Fruit fly (Drosophila melanogaster) S2 (cell line): Measurements from ENCODE around the gene CG43052.

Experiments used
- CG8478 ChIP-seq: fragments of >200 bp; optimal IDR thresholded peaks from 2 replicates; lab custom pipeline; 2018
- CTCF ChIP-seq, 2 experiments: fragments of >200 bp; optimal IDR thresholded peaks; 2 replicates each; lab custom pipeline; 2018

The CG43052 gene

DNA sequence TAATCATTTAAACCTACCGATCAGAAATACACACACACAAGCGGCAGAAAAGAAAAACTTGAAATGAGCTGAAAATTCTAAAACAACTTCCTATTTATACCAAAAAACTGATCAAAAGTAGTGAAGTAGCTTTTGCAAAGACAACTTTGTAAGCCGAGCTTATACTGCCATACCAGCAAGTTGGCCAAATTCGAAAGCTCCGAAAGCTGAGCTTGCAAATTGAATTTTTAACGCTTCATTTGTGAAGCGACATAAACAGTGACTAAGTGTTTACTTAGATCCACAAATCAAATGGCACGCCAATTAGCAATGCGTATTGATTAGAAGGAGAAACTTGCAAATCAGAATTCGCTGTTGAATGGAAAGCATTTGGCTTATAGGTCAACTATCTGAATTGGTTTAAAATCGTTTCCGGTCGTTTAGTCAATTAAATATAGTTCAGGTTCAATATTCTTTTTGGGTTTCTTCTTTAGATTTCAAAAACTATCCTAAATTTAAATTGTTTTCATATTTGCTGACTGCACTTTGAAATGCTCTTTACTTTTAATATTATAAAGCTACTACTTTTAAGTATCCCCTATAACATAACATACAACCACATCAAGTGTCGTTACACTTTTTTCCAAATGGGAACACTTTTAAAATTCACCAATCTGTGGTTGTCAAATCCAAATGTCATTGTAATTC is at the start of gene CG43052:
TSS of gene CG43052 (plus strand) at position 637 of the 687 bp plus-strand sequence.
- no peak for TF ChIP-seq CG8478 (lab: Kevin White, UChicago)
- TF ChIP-seq CTCF (optimal IDR thresholded peaks at IDR 0.05; lab: Kevin White, UChicago), result no peak

DNA sequence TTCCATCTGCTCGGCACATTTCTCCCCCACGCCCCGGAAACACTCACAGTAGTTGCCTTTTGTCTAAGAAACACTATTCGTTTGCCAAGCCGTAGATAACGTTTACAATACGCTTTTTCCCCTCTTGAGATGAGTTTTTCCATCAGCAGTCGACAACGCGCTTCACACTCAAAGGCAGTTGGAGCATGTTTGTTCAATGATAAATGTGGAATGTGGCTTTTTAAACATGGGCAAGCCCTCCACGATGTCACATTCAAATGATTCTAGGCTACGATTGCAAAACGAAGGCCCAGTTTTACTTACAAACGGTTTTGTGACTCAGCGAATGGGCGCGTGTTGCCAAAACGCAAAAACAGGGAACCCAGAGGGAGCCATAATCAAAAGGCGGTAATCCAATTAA is 49.4 kb upstream of the CG43052 start:
- TF ChIP-seq CG8478 (lab: Kevin White, UChicago), result no peak

DNA sequence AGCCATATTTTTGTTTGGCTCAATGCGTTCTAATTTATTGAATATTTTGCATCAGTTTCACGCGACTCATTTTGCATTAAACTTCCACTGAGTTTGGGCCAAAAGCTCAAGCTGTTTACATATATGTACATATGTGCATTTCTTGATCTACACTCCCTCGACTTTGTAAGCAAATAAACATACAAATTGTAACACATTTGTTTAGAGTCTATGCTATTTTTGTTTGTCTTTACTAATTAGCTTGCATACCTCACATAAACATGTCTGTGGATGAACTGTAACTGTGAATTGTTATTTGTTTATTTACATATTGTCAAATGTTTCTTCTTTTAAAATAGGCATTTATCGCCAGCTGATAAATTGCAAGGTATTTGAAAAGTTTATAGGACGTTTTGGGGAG is 44.4 kb upstream of the CG43052 start:
- no peak for TF ChIP-seq CG8478 (lab: Kevin White, UChicago)
- TF ChIP-seq CTCF (optimal IDR thresholded peaks at IDR 0.05; lab: Kevin White, UChicago), result no peak

DNA sequence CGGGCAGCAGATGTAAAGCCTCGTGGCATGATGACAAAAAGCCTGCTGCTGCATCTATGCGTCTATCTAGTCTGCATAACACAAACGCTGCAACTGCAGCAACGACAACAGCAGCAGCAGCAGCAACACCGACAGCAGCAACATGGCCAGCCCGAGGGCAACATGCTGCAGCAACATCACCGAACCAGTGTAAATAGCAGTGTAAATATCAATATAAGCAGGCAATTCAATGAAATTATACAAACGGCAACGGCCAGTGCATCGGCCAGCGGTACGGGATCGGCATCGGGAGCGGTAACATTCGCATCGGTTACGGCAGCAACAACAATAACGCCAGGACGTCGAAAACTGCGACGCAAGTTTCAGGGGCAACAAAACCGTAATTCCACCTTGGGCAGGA is 43.6 kb upstream of the CG43052 start:
- TF ChIP-seq CTCF (optimal IDR thresholded peaks at IDR 0.05; lab: Kevin White, UChicago) (no peak), CG8478 (lab: Kevin White, UChicago) (no peak)

DNA sequence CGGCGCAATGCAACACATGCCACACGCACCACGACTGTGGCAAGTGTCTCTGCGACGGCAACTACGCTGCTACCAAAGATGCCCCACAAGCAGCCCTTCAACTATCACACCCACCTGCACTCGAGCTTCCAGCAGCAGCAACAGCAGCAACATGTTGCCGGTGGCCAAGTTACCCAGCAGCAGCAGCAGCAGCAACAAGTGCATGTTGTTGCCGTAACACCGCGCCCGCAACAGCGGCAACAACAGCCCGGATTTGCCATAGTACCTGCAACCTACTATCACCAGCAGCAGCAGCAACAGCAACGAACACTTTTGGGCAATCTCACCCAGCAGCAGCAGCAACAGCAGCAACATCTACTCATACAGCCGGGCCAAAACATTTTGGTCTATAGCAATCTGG is 43.2 kb upstream of the CG43052 start:
- no peak for TF ChIP-seq CG8478 (lab: Kevin White, UChicago)
- no peak for TF ChIP-seq CTCF (optimal IDR thresholded peaks at IDR 0.05; lab: Kevin White, UChicago)

DNA sequence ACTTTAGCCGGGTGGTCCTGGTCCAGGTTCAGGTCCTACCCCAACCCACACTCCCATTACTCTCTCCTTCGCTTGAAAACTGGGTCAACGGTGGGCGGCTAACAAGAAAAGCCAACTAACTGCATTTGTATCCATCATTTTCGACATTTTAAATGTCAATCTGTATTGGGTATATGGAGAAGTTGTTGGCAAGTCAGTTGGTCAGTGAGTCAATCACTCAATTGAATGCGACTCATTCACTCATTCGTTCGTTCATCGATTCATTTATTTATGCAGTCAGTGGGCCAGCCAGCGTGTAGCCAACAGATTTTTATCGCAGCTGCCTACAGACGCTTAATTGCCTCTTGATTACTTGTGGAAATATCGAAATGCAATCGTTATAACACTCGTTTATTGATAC is 35.2 kb upstream of the CG43052 start:
- no peak for TF ChIP-seq CTCF (optimal IDR thresholded peaks at IDR 0.05; lab: Kevin White, UChicago)
- no peak for TF ChIP-seq CG8478 (lab: Kevin White, UChicago)

DNA sequence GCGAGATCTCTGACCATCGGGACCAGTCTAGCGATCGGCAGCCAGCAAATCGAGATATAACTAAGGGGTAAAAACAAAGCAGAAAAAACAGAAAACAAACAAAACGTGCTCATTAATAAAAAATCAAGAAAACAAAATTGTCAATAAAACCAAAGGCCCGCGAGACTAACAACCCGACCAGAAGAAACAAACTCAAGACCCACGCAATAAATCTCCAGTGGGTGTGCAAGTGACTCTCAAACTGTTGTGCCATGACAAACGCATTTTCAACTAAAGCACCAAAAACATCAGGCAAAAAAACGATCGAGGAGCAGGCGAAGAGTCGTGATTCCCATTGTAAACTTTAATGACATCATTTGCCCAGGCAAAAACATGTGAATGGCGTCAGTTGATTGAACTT is 33.9 kb upstream of the CG43052 start:
- TF ChIP-seq CG8478 (lab: Kevin White, UChicago) (no peak), CTCF (optimal IDR thresholded peaks at IDR 0.05; lab: Kevin White, UChicago) (no peak)

DNA sequence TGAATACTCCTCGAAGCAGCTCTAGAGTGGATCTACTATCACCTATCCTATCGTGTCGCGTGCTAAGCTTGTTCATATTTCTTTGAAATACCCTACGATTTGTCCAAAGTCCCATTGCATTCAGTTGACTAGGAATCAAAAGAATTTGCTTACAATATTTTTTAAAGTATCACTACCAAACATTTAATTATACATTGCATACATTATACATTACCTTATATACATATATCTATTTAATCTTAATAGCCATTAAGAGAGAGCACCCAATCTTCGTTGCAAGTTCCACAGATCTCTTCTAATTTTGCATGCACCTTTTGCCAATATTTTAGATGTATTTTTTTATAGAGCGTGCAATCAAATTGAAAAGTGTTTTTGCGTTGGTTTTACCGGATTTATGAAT is 33.3 kb upstream of the CG43052 start:
- no peak for TF ChIP-seq CTCF (optimal IDR thresholded peaks at IDR 0.05; lab: Kevin White, UChicago)
- no peak for TF ChIP-seq CG8478 (lab: Kevin White, UChicago)

DNA sequence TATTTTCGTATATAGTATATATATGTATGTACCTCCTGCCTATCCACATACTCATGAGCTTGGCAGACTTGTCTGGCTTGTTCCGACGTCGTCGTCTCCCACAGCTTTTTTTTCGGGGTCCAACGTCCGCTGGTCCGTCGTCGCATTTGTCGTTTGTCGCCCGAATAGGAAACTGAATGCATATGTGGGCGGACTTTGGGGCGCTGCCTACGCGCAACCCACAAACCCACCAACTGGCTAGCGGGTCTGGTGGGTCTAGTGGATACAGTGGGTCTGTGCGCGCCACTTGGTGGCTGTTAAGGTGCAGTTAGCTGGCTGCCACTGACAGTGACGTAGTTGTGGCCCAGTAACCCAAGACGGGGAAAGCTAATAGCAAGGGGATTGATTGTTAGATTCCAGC is 32.9 kb upstream of the CG43052 start:
- TF ChIP-seq CG8478 (lab: Kevin White, UChicago), result no peak
- TF ChIP-seq CTCF (optimal IDR thresholded peaks at IDR 0.05; lab: Kevin White, UChicago), result no peak

DNA sequence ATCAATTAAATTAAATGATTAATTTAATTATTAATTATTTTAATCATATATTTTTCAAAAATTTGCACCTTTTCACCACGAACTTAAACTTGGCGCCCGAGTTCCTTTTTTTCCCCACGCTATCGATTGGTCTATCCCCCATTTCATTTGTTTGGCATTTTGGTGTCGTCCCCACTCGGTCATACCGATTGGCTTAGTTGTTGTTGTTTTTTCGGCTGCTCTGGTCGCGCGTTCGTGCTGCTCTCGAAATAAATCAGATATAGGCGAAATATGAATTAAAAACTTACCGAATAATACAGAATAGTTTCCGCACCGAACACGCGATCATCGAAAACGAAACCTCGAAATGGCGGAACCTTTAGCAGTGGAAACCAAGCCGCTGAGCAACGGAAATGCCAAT is 17.9 kb upstream of the CG43052 start, which contains the start of gene CG33090:
TSS of gene CG33090 (plus strand) at position 194 of the 400 bp plus-strand sequence.
- TF ChIP-seq CTCF (optimal IDR thresholded peaks at IDR 0.05; lab: Kevin White, UChicago), result no peak

DNA sequence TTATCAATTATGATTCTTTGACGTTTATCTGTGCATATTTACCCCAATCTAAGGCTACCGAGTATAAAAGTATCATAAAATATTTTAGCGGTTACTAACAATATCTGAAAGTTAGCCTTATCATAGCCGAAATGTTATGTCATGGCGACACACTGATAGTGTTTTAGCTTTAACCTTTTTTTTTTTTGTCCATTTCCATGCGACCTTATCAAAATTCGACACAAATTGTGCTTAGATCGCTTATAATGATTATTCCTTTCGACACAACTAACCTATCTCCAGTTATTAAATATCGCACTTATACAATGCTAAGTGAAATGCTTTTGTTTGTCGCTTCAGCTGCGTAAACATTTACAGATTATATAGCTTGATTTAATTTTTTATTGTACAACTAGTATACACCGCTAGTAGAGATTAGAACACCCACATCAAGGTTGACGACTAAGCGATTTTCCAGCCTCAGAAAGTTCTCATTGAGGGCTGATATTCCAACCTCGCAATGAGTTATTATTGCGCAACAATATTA is 15.5 kb upstream of the CG43052 start:
- no peak for TF ChIP-seq CG8478 (lab: Kevin White, UChicago)
- TF ChIP-seq CTCF (optimal IDR thresholded peaks at IDR 0.05; lab: Kevin White, UChicago), result no peak

DNA sequence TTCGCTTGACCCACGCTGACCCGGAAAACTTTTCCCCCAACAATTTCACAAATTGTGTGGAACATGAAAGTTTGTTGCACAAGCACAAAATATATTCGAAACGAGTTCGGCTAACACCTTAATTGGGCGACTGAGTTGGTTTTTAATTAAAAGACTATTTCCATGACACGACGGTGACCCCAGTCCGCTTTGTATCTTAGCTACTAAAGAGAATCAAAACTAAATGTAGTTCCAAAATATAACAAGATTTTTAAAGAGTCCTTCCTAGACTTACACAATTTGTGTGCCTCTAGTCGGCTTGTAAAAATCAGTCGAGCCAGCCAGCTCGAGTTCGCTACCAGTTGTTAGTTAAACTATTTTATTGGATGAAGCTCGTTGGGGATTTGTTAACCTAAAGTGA is 13.9 kb upstream of the CG43052 start, which contains the start of gene CG15286:
TSS of gene CG15286 (plus strand) at position 301 of the 400 bp plus-strand sequence.
- TF ChIP-seq CG8478 (lab: Kevin White, UChicago) (no peak), CTCF (optimal IDR thresholded peaks at IDR 0.05; lab: Kevin White, UChicago) (no peak)

DNA sequence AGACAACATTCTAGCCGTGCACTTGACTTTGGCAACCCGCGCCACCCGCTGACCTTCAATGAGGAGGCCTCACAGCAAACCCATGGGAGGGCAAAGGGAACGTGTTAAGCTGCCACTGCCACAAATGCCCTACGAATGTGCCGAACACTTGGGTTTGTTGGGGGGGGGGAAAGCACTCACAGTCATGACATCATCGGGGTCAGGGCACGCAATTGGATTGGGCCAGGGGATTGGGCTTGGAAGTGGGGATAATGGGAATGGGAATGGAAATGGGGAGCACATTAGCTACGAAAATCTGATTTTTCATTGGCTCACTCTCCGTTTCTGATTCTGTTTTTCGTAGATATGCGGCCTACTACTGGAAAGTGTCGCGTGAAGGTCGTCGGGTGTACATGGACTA is 10.9 kb upstream of the CG43052 start:
- no peak for TF ChIP-seq CTCF (optimal IDR thresholded peaks at IDR 0.05; lab: Kevin White, UChicago)
- TF ChIP-seq CG8478 (lab: Kevin White, UChicago), result no peak

DNA sequence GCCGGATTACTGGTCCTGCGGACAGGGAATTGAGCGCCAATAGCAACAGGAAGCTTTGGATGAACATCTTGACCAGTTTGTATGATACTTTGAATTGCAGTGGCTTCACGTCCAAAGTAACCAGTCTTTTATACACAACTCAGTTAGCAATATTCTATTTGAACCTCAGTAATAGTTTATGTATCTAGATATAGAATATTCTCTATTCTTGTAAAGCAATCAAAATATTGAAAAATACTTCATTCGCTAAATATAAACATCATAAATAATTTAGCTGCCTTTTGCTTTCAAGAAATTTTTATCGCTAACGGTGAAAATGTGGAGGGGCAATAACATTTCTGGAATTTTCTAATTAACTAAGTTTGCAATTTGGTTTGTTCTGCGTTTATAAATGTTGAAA is 5.3 kb upstream of the CG43052 start, which contains the start of gene Send2:
TSS of gene Send2 (minus strand) at position 101 of the 400 bp plus-strand sequence.
- TF ChIP-seq CTCF (optimal IDR thresholded peaks at IDR 0.05; lab: Kevin White, UChicago) (no peak), CG8478 (lab: Kevin White, UChicago) (no peak)

DNA sequence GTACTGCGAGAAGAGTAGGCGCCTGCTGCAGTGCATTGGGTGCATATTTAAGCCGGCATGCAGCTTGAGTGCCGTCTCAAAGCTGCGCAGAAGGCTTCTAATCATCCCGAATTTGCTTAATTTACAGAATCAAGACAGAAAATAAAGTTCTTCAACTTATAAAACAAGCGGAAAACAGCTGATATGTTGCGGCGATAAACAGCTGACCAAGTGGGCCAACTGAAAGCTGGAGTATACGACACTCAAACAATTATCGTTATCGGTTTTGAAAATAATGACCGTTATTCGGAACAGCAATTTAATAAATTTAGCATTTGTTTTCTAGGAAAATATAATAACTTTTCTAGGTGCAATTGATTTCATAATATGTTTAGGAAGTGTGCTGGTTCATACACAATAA is 3.3 kb upstream of the CG43052 start, which contains the start of gene mTTF:
TSS of gene mTTF (minus strand) at position 189 of the 400 bp plus-strand sequence.
- TF ChIP-seq CTCF (optimal IDR thresholded peaks at IDR 0.05; lab: Kevin White, UChicago), result no peak
- no peak for TF ChIP-seq CG8478 (lab: Kevin White, UChicago)

DNA sequence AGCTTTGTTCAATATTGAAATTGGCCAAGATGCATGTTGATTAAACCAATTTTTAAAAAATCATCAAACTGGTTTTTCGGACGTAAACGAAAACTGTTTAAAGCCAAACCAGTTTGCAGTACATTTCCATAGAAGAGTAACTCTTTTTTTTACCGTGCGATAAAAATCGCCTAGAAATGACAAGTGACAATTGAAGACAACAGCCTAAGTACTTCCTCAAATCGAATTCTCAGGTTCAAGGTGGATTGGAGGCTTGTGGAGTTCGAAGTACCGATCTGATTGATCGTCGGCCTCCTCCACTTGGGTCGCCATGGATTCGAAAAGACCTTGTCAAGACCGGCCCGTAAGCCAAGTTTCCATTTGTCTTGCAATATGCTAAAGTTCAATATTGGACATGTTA is 1.3 kb upstream of the CG43052 start:
- TF ChIP-seq CG8478 (lab: Kevin White, UChicago), result no peak
- TF ChIP-seq CTCF (optimal IDR thresholded peaks at IDR 0.05; lab: Kevin White, UChicago), result no peak
